Worm (Caenorhabditis elegans): ENCODE results near the gene gst-32.

Gene gst-32

ce11 chrII:15165681-15166235 is 12.6 kb downstream of the gst-32 start, which contains the start of gene gst-27 (continued):
- TF ChIP-seq ztf-11 (tag; optimal IDR thresholded peaks at IDR 0.05) (peak in 1 of 2 experiments; percentile 64), unc-62 (GFP tag; optimal IDR thresholded peaks at IDR 0.05) (no peak), skn-1 (tag; optimal IDR thresholded peaks at IDR 0.05) (peak; percentile 84), snu-23 (GFP tag; optimal IDR thresholded peaks at IDR 0.05) (peak; percentile 93), mdl-1 (tag; optimal IDR thresholded peaks at IDR 0.05) (peak in 1 of 2 experiments; percentile 81), lin-13 (GFP tag; optimal IDR thresholded peaks at IDR 0.05) (peak; percentile 72), egl-13 (tag; optimal IDR thresholded peaks at IDR 0.05) (peak; percentile 73), nhr-28 (tag; optimal IDR thresholded peaks at IDR 0.05) (no peak), pag-3 (tag; optimal IDR thresholded peaks at IDR 0.05; ENCODE audit: borderline replicate concordance, insufficient read depth) (no peak), fos-1 (tag; optimal IDR thresholded peaks at IDR 0.05) (peak; percentile 83), unc-30 (tag; optimal IDR thresholded peaks at IDR 0.05) (no peak), isw-1 (GFP tag; IDR thresholded peaks at IDR 0.05) (peak; percentile 49), ceh-63 (GFP tag; optimal IDR thresholded peaks at IDR 0.05) (no peak), hlh-4 (tag; optimal IDR thresholded peaks at IDR 0.05) (no peak), ama-1 (optimal IDR thresholded peaks at IDR 0.05) (peak; percentile 14), unc-98 (GFP tag; IDR thresholded peaks at IDR 0.05) (no peak), sox-4 (tag; optimal IDR thresholded peaks at IDR 0.05) (peak; percentile 46)

- TF ChIP-seq irx-1 (tag; optimal IDR thresholded peaks at IDR 0.05) (no peak), ztf-11 (tag; optimal IDR thresholded peaks at IDR 0.05) (no peak), lin-14 (GFP tag; optimal IDR thresholded peaks at IDR 0.05) (no peak), elt-3 (tag; optimal IDR thresholded peaks at IDR 0.05) (no peak), sox-4 (tag; optimal IDR thresholded peaks at IDR 0.05) (no peak), nhr-84 (tag; optimal IDR thresholded peaks at IDR 0.05) (no peak), unc-62 (GFP tag; optimal IDR thresholded peaks at IDR 0.05) (no peak), nhr-11 (tag; optimal IDR thresholded peaks at IDR 0.05) (no peak), elt-2 (tag; optimal IDR thresholded peaks at IDR 0.05) (no peak), F16B12.6 (tag; optimal IDR thresholded peaks at IDR 0.05) (no peak), mab-9 (GFP tag; IDR thresholded peaks at IDR 0.05) (no peak), lin-35 (GFP tag; optimal IDR thresholded peaks at IDR 0.05) (no peak), nhr-237 (tag; optimal IDR thresholded peaks at IDR 0.05) (no peak), xbp-1 (tag; optimal IDR thresholded peaks at IDR 0.05) (no peak), lir-3 (tag; optimal IDR thresholded peaks at IDR 0.05; ENCODE audit: poor library complexity) (no peak), snu-23 (GFP tag; optimal IDR thresholded peaks at IDR 0.05) (no peak)
These were observed 13.9 kb downstream of the gst-32 start, which contains the start of gene gst-26 for ce11 chrII:15164453-15164852. TSS of gene gst-26 (minus strand) at chrII:15164553.

- TF ChIP-seq rnt-1 (tag; optimal IDR thresholded peaks at IDR 0.05) (no peak), sox-4 (tag; optimal IDR thresholded peaks at IDR 0.05) (no peak), efl-1 (optimal IDR thresholded peaks at IDR 0.05) (no peak), efl-1 (GFP tag; optimal IDR thresholded peaks at IDR 0.05 in 1 of 2) (peak in 1 of 2 experiments; percentile 59), aly-2 (tag; optimal IDR thresholded peaks at IDR 0.05) (no peak), fkh-8 (tag; optimal IDR thresholded peaks at IDR 0.05) (no peak)
These were observed 20.0 kb downstream of the gst-32 start for ce11 chrII:15158364-15158763.

- TF ChIP-seq C04F5.9 (tag; optimal IDR thresholded peaks at IDR 0.05) (no peak), zip-4 (GFP tag; optimal IDR thresholded peaks at IDR 0.05) (no peak), egl-13 (tag; optimal IDR thresholded peaks at IDR 0.05) (no peak), swsn-7 (tag; optimal IDR thresholded peaks at IDR 0.05) (no peak), xbp-1 (tag; optimal IDR thresholded peaks at IDR 0.05) (no peak), C16A3.4 (tag; optimal IDR thresholded peaks at IDR 0.05) (no peak), hlh-17 (GFP tag; optimal IDR thresholded peaks at IDR 0.05; ENCODE audit: borderline replicate concordance) (no peak), unc-30 (tag; optimal IDR thresholded peaks at IDR 0.05) (no peak), ceh-82 (tag; optimal IDR thresholded peaks at IDR 0.05) (no peak), mef-2 (tag; optimal IDR thresholded peaks at IDR 0.05) (no peak), mdl-1 (tag; optimal IDR thresholded peaks at IDR 0.05) (no peak), aha-1 (tag; optimal IDR thresholded peaks at IDR 0.05) (no peak)
These were observed 20.5 kb downstream of the gst-32 start, which contains the start of gene ptr-20 for ce11 chrII:15157880-15158279. TSS of gene ptr-20 (plus strand) at chrII:15158180.

All from whole organism, L1 larva.